Worm (Caenorhabditis elegans) whole organism, L4 larva: ENCODE data around the gene C56A3.8.
A peak's percentile ranks its signal among the peaks of the same experiment; 100 is the strongest.

Experiments used
- D1046.2 ChIP-seq: fragments of 200-800 bp; sonication (Bioruptor generic); IDR thresholded peaks from 2 replicates; pipeline ENCODE4 v1.3.6; 2022; ENCODE audit warnings: missing genetic modification characterization, missing compliant biosample characterization
- F26F4.8 ChIP-seq: fragments of 200-800 bp; sonication (Bioruptor generic); conservative IDR thresholded peaks from 2 replicates; pipeline ENCODE4 v1.3.6; 2022; ENCODE audit warnings: missing genetic modification characterization, missing compliant biosample characterization
- F49E8.2 ChIP-seq: sonication (generic microtip); optimal IDR thresholded peaks from 2 replicates; lab custom pipeline; 2016; ENCODE audit warnings: missing compliant biosample characterization, mild to moderate bottlenecking, missing genetic modification characterization, borderline replicate concordance
- R02D3.7 ChIP-seq: fragments of 150-350 bp; sonication (generic microtip); optimal IDR thresholded peaks from 3 replicates; lab custom pipeline; 2014; ENCODE audit warnings: missing biosample characterization, missing genetic modification characterization
- T20F7.1 ChIP-seq: fragments of 200-800 bp; sonication (Bioruptor generic); optimal IDR thresholded peaks from 2 replicates; lab custom pipeline; 2018; ENCODE audit warnings: mild to moderate bottlenecking, missing genetic modification characterization, missing compliant biosample characterization
- ZK337.2 ChIP-seq: fragments of 200-800 bp; sonication (Bioruptor generic); IDR thresholded peaks from 2 replicates; pipeline ENCODE4 v1.3.6; 2022; ENCODE audit warnings: missing genetic modification reagents, missing genetic modification characterization, missing compliant biosample characterization
- aha-1 ChIP-seq: fragments of 150-350 bp; peaks from one replicate; lab custom pipeline; 2014; ENCODE audit warnings: missing biosample characterization, missing genetic modification characterization
- aly-2 ChIP-seq: sonication (generic microtip); optimal IDR thresholded peaks from 2 replicates; lab custom pipeline; 2018; ENCODE audit warnings: missing biosample characterization, missing genetic modification characterization
- ama-1 ChIP-seq: fragments of 150-350 bp; optimal IDR thresholded peaks from 2 replicates; lab custom pipeline; 2014; ENCODE audit warnings: inconsistent platforms, mixed read lengths
- ceh-20 ChIP-seq: fragments of 200-800 bp; sonication (Bioruptor generic); IDR thresholded peaks from 2 replicates; pipeline ENCODE4 v1.3.6; 2022; ENCODE audit warnings: missing genetic modification reagents, missing genetic modification characterization, missing compliant biosample characterization
- ceh-28 ChIP-seq: fragments of 150-350 bp; optimal IDR thresholded peaks from 2 replicates; lab custom pipeline; 2014; ENCODE audit warnings: missing biosample characterization, missing genetic modification reagents, missing genetic modification characterization
- ceh-62 ChIP-seq: sonication (generic microtip); optimal IDR thresholded peaks from 2 replicates; lab custom pipeline; 2017; ENCODE audit warnings: missing biosample characterization, missing genetic modification characterization
- daf-12 ChIP-seq: fragments of 150-350 bp; optimal IDR thresholded peaks from 2 replicates; lab custom pipeline; 2014; ENCODE audit warnings: missing biosample characterization, missing genetic modification reagents, missing genetic modification characterization
- daf-16 ChIP-seq, 3 experiments: sonication (generic microtip); optimal IDR thresholded peaks; 2 replicates each; lab custom pipeline; 2016 to 2017; ENCODE audit warnings: missing genetic modification characterization in 3 of 3, missing genetic modification reagents in 3 of 3, mild to moderate bottlenecking in 2 of 3, missing compliant biosample characterization in 2 of 3, missing biosample characterization in 1 of 3, moderate library complexity in 1 of 3
- daf-8 ChIP-seq: fragments of 200-800 bp; sonication (Bioruptor generic); IDR thresholded peaks from 2 replicates; pipeline ENCODE4 v1.3.6; 2022; ENCODE audit warnings: missing genetic modification characterization, missing compliant biosample characterization
- dmd-6 ChIP-seq: fragments of 200-800 bp; sonication (Bioruptor generic); IDR thresholded peaks from 2 replicates; pipeline ENCODE4 v1.3.6; 2022; ENCODE audit warnings: missing genetic modification reagents, missing genetic modification characterization, missing compliant biosample characterization
- dmd-9 ChIP-seq: fragments of 200-800 bp; sonication (Bioruptor generic); IDR thresholded peaks from 2 replicates; pipeline ENCODE4 v1.3.6; 2022; ENCODE audit warnings: missing genetic modification reagents, missing genetic modification characterization, missing compliant biosample characterization
- dpl-1 ChIP-seq: fragments of 150-350 bp; optimal IDR thresholded peaks from 2 replicates; lab custom pipeline; 2014; ENCODE audit warnings: missing biosample characterization, missing genetic modification reagents, missing genetic modification characterization
- duxl-1 ChIP-seq: sonication (generic microtip); optimal IDR thresholded peaks from 2 replicates; lab custom pipeline; 2016; ENCODE audit warnings: mild to moderate bottlenecking, missing genetic modification characterization, moderate library complexity, missing compliant biosample characterization; ENCODE audit not compliant: poor library complexity
- dve-1 ChIP-seq: sonication (generic microtip); optimal IDR thresholded peaks from 2 replicates; lab custom pipeline; 2017; ENCODE audit warnings: antibody characterized with exemption, mild to moderate bottlenecking, missing genetic modification characterization, missing compliant biosample characterization; ENCODE audit not compliant: insufficient read depth
- egl-43 ChIP-seq: fragments of 200-800 bp; sonication (Bioruptor generic); IDR thresholded peaks from 2 replicates; pipeline ENCODE4 v1.3.6; 2022; ENCODE audit warnings: missing genetic modification reagents, missing genetic modification characterization, missing compliant biosample characterization
- fkh-10 ChIP-seq: fragments of 150-350 bp; optimal IDR thresholded peaks from 2 replicates; lab custom pipeline; 2014; ENCODE audit warnings: missing biosample characterization, missing genetic modification reagents, missing genetic modification characterization
- fos-1 ChIP-seq: fragments of 150-350 bp; optimal IDR thresholded peaks from 2 replicates; lab custom pipeline; 2014; ENCODE audit warnings: missing biosample characterization, missing genetic modification characterization
- hlh-11 ChIP-seq: fragments of 200-800 bp; sonication (Bioruptor generic); optimal IDR thresholded peaks from 2 replicates; lab custom pipeline; 2018; ENCODE audit warnings: mild to moderate bottlenecking, missing genetic modification characterization, missing compliant biosample characterization
- hlh-30 ChIP-seq: sonication (generic microtip); optimal IDR thresholded peaks from 2 replicates; lab custom pipeline; 2017; ENCODE audit warnings: antibody characterized with exemption, mild to moderate bottlenecking, missing genetic modification characterization, missing compliant biosample characterization; ENCODE audit not compliant: insufficient read depth
- hmg-1.1 ChIP-seq: fragments of 200-800 bp; sonication (Bioruptor generic); IDR thresholded peaks from 2 replicates; pipeline ENCODE4 v1.3.6; 2022; ENCODE audit warnings: missing genetic modification reagents, missing genetic modification characterization, missing compliant biosample characterization
- lin-15B ChIP-seq: fragments of 150-350 bp; sonication (generic microtip); optimal IDR thresholded peaks from 3 replicates; lab custom pipeline; 2014; ENCODE audit warnings: missing biosample characterization, missing genetic modification characterization
- lin-29 ChIP-seq: fragments of 200-800 bp; sonication (Bioruptor generic); IDR thresholded peaks from 2 replicates; pipeline ENCODE4 v1.3.6; 2022; ENCODE audit warnings: missing genetic modification reagents, missing genetic modification characterization, missing compliant biosample characterization
- lin-38 ChIP-seq: fragments of 200-800 bp; sonication (Bioruptor generic); IDR thresholded peaks from 2 replicates; pipeline ENCODE4 v1.3.6; 2022; ENCODE audit warnings: missing genetic modification reagents, missing genetic modification characterization, missing compliant biosample characterization
- lir-3 ChIP-seq: sonication (generic microtip); optimal IDR thresholded peaks from 2 replicates; lab custom pipeline; 2016; ENCODE audit warnings: mild to moderate bottlenecking, missing genetic modification characterization, missing compliant biosample characterization
- madf-5 ChIP-seq, 2 experiments: fragments of 200-800 bp; sonication (Bioruptor generic); IDR thresholded peaks; 2 replicates each; pipeline ENCODE4 v1.3.6; 2022; ENCODE audit warnings: missing compliant biosample characterization in 2 of 2, missing genetic modification characterization in 2 of 2
- madf-9 ChIP-seq: fragments of 200-800 bp; sonication (Bioruptor generic); conservative IDR thresholded peaks from 2 replicates; pipeline ENCODE4 v1.3.6; 2022; ENCODE audit warnings: missing genetic modification reagents, missing genetic modification characterization, missing compliant biosample characterization
- mep-1 ChIP-seq: fragments of 150-350 bp; sonication (generic microtip); optimal IDR thresholded peaks from 3 replicates; lab custom pipeline; 2014; ENCODE audit warnings: missing biosample characterization, missing genetic modification characterization
- mxl-3 ChIP-seq: fragments of 200-800 bp; sonication (Bioruptor generic); optimal IDR thresholded peaks from 2 replicates; lab custom pipeline; 2018; ENCODE audit warnings: mild to moderate bottlenecking, missing genetic modification characterization, missing compliant biosample characterization
- nhr-11 ChIP-seq: fragments of 150-350 bp; optimal IDR thresholded peaks from 2 replicates; lab custom pipeline; 2014; ENCODE audit warnings: missing biosample characterization, missing genetic modification characterization
- nhr-237 ChIP-seq: sonication (generic microtip); optimal IDR thresholded peaks from 2 replicates; lab custom pipeline; 2017; ENCODE audit warnings: missing biosample characterization, missing genetic modification characterization
- nhr-25 ChIP-seq: sonication (generic microtip); optimal IDR thresholded peaks from 2 replicates; lab custom pipeline; 2017; ENCODE audit warnings: missing genetic modification characterization, mild to moderate bottlenecking, missing compliant biosample characterization, antibody characterized with exemption, moderate library complexity, borderline replicate concordance; ENCODE audit not compliant: insufficient read depth
- nhr-28 ChIP-seq: fragments of 150-350 bp; optimal IDR thresholded peaks from 2 replicates; lab custom pipeline; 2014; ENCODE audit warnings: missing biosample characterization, missing genetic modification characterization
- nhr-48 ChIP-seq: sonication (generic microtip); optimal IDR thresholded peaks from 2 replicates; lab custom pipeline; 2016; ENCODE audit warnings: mild to moderate bottlenecking, missing genetic modification characterization, missing compliant biosample characterization
- nhr-6 ChIP-seq: fragments of 150-350 bp; optimal IDR thresholded peaks from 2 replicates; lab custom pipeline; 2014; ENCODE audit warnings: missing biosample characterization, missing genetic modification characterization
- nhr-77 ChIP-seq: fragments of 150-350 bp; optimal IDR thresholded peaks from 2 replicates; lab custom pipeline; 2014; ENCODE audit warnings: missing biosample characterization, missing genetic modification characterization
- php-3 ChIP-seq: fragments of 200-800 bp; sonication (Bioruptor generic); IDR thresholded peaks from 2 replicates; pipeline ENCODE4 v1.3.6; 2022; ENCODE audit warnings: missing genetic modification reagents, missing genetic modification characterization, missing compliant biosample characterization
- pqm-1 ChIP-seq: sonication (generic microtip); optimal IDR thresholded peaks from 2 replicates; lab custom pipeline; 2017; ENCODE audit warnings: missing biosample characterization, missing genetic modification characterization
- set-16 ChIP-seq: fragments of 200-800 bp; sonication (Bioruptor generic); IDR thresholded peaks from 2 replicates; pipeline ENCODE4 v1.3.6; 2022; ENCODE audit warnings: missing genetic modification reagents, missing genetic modification characterization, missing compliant biosample characterization
- zag-1 ChIP-seq: fragments of 150-350 bp; optimal IDR thresholded peaks from 2 replicates; lab custom pipeline; 2014; ENCODE audit warnings: missing biosample characterization, missing genetic modification characterization
- ztf-7 ChIP-seq: fragments of 150-350 bp; optimal IDR thresholded peaks from 2 replicates; lab custom pipeline; 2014; ENCODE audit warnings: missing biosample characterization, missing genetic modification characterization

Gene C56A3.8

DNA sequence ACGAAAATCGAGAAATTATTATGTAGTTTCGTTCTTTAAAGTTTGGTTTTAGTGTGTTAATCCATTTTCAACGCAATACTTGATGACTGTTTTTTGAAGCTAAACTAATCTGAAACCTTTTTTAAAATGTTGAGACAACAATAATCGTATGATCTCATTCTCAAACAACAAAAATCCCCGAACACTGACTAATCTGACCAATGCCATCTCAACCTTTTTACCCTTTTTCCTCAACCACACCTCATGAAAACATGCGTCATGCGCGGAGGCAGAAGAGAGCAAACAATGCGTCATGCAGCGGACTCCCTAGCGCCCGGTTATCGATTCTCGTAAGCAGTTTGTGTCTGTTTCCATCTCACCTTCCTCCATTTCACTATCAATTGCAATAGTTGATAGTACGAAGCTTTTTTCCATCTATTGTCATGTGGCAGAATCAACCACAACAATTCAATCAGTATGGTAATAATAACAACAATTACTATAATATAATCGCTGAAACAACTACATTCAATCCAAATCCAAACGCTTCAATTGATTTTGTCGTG lies 11.7 kb downstream of the C56A3.8 start, which contains the start of gene C50B8.4 (continued):
- TF ChIP-seq nhr-77 (tag; lab: Kevin White, UChicago), result peak; percentile 28
- no peak for TF ChIP-seq lin-29
- TF ChIP-seq madf-5 (GFP tag; IDR thresholded peaks at IDR 0.05; lab: Robert Waterston, UW), result no peak
- TF ChIP-seq nhr-28, result peak; percentile 39
- TF ChIP-seq ceh-20 (GFP tag; lab: Robert Waterston, UW), result no peak
- no peak for TF ChIP-seq ztf-7 (tag; lab: Kevin White, UChicago)
- TF ChIP-seq set-16 (GFP tag; lab: Robert Waterston, UW), result no peak
- no peak for TF ChIP-seq T20F7.1 (GFP tag; lab: Kevin White, UChicago)
- TF ChIP-seq lir-3 (tag; lab: Kevin White, UChicago), result no peak
- TF ChIP-seq hlh-30, result peak; percentile 63
- TF ChIP-seq egl-43 (GFP tag; lab: Robert Waterston, UW), result no peak
- TF ChIP-seq hmg-1.1 (GFP tag; lab: Robert Waterston, UW), result no peak
- TF ChIP-seq ceh-28 (tag; lab: Kevin White, UChicago), result no peak
- TF ChIP-seq nhr-48 (tag; lab: Kevin White, UChicago), result no peak
- no peak for TF ChIP-seq nhr-237 (tag; lab: Kevin White, UChicago)
- no peak for TF ChIP-seq nhr-25 (tag; lab: Kevin White, UChicago)
- TF ChIP-seq mxl-3, result peak; percentile 40
- TF ChIP-seq daf-12 (tag; lab: Kevin White, UChicago), result no peak
- peak; percentile 26; the same call in 1 of the 2 replicates for TF ChIP-seq dmd-6 (GFP tag; lab: Robert Waterston, UW)
- no peak for TF ChIP-seq daf-16 (GFP tag; optimal IDR thresholded peaks at IDR 0.05; lab: Kevin White, UChicago)
- peak; percentile 84 for TF ChIP-seq daf-16 (tag; optimal IDR thresholded peaks at IDR 0.05; lab: Kevin White, UChicago)
- TF ChIP-seq zag-1 (tag; lab: Kevin White, UChicago), result no peak
- TF ChIP-seq F49E8.2 (tag; lab: Kevin White, UChicago), result no peak
- no peak for TF ChIP-seq nhr-11 (tag; lab: Kevin White, UChicago)
- TF ChIP-seq duxl-1 (tag; lab: Kevin White, UChicago), result no peak
- no peak for TF ChIP-seq mep-1
- no peak for TF ChIP-seq ceh-62
- TF ChIP-seq hlh-11 (tag; lab: Kevin White, UChicago), result peak; percentile 75
- TF ChIP-seq D1046.2 (GFP tag; lab: Robert Waterston, UW), result no peak

DNA sequence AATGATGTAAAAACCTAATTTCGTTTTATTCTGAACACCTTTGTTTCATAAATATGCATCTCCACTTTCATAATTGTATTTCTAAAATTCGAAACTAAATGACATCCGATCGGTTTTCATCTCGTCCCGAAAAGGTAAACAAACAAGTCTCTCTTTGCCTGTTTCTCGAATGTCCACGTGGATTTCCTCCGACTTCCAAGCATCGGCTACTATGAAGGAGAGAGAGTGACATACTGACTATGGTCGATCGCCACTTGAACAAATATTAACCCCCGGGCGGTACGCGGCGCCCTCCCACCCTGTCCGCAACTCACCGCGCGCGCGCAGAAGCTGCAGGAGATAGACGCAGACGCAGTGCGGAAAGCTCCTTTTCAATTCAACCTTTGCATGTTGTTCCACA lies 15.8 kb downstream of the C56A3.8 start:
- TF ChIP-seq daf-8 (GFP tag; lab: Robert Waterston, UW) (no peak), fkh-10 (GFP tag; lab: Kevin White, UChicago) (no peak), ama-1 (lab: Kevin White, UChicago) (no peak), dve-1 (tag; lab: Kevin White, UChicago) (no peak), F49E8.2 (tag; lab: Kevin White, UChicago) (no peak), dmd-9 (GFP tag; lab: Robert Waterston, UW) (no peak), F26F4.8 (GFP tag; lab: Robert Waterston, UW) (no peak), daf-16 (GFP tag; optimal IDR thresholded peaks at IDR 0.05; lab: Kevin White, UChicago) (no peak), daf-16 (tag; optimal IDR thresholded peaks at IDR 0.05; lab: Kevin White, UChicago) (no peak), madf-9 (0 out of 2 replicates have a peak, but pooled peaks have one; percentile 28), php-3 (GFP tag; lab: Robert Waterston, UW) (no peak), nhr-6 (tag; lab: Kevin White, UChicago) (peak; percentile 10)

DNA sequence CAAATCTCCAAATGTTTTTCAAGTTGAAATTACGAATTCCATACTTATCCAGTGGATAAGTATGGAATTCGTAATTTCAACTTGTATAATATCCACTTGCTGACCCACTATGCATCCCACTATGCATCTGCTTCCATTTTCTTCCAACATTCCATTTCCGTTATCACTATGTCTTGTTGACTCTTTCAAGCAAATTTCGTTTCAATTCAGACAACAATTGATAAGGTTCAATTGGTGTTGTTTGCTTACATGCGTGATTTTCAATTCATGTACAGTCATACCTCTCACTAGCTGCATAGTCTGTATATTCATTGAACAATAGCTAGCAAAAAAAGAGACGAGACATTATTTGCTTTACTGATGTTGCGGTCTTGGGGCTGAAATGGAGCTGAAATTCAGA lies 16.8 kb downstream of the C56A3.8 start:
- TF ChIP-seq aha-1 (tag; lab: Kevin White, UChicago), result peak; percentile 0
- TF ChIP-seq hmg-1.1 (GFP tag; lab: Robert Waterston, UW), result no peak
- TF ChIP-seq pqm-1 (tag; lab: Kevin White, UChicago), result peak; percentile 66
- peak; percentile 34 for TF ChIP-seq hlh-11 (tag; lab: Kevin White, UChicago)
- TF ChIP-seq fkh-10 (GFP tag; lab: Kevin White, UChicago), result no peak
- TF ChIP-seq ceh-62, result no peak
- no peak for TF ChIP-seq daf-16 (GFP tag; optimal IDR thresholded peaks at IDR 0.05; lab: Kevin White, UChicago)
- TF ChIP-seq daf-16 (tag; optimal IDR thresholded peaks at IDR 0.05; lab: Kevin White, UChicago), result peak; percentile 93
- peak; percentile 31 for TF ChIP-seq hlh-30
- TF ChIP-seq fos-1 (tag; lab: Kevin White, UChicago), result no peak
- TF ChIP-seq R02D3.7, result no peak
- peak; percentile 52 for TF ChIP-seq nhr-28
- TF ChIP-seq daf-12 (tag; lab: Kevin White, UChicago), result no peak
- TF ChIP-seq ZK337.2 (GFP tag; lab: Robert Waterston, UW), result no peak
- no peak for TF ChIP-seq lin-15B (tag; lab: Kevin White, UChicago)
- TF ChIP-seq aly-2 (tag; lab: Kevin White, UChicago), result no peak
- no peak for TF ChIP-seq dpl-1 (GFP tag; lab: Kevin White, UChicago)
- no peak for TF ChIP-seq set-16 (GFP tag; lab: Robert Waterston, UW)
- TF ChIP-seq dve-1 (tag; lab: Kevin White, UChicago), result peak; percentile 40
- no peak for TF ChIP-seq ceh-28 (tag; lab: Kevin White, UChicago)
- no peak for TF ChIP-seq lin-38 (GFP tag; lab: Robert Waterston, UW)
- no peak for TF ChIP-seq zag-1 (tag; lab: Kevin White, UChicago)
